Fruit fly (Drosophila melanogaster) whole organism: ENCODE data around the gene Smyd5.

Experiments used
- EcR ChIP-seq, 2 experiments: fragments of >200 bp; optimal IDR thresholded peaks; 2 replicates each; lab custom pipeline; 2017; ENCODE audit warnings: missing biosample characterization in 2 of 2, missing genetic modification characterization in 2 of 2, missing genetic modification reagents in 2 of 2
- psq ChIP-seq: fragments of >200 bp; optimal IDR thresholded peaks from 2 replicates; lab custom pipeline; 2017

Gene Smyd5

DNA sequence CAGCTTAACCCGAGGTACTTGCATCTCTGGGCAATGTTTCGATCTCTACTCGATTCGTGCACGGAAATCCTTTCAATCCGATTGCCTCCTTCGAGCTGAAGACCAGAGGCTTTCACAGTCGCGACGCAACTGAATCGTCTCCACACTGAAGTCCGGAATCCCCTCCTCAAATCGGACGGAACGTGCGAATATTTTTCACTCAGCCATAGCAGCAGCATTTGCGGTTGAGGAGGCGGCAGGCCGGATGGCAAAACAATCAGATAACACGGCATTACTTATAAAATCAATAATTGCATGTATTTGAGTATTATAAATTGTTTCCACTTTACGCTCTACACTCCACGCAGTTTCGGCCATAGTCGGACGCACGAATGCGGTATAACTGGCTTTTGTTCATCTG is 50.5 kb downstream of the Smyd5 start, which contains the start of gene Snmp1:
Snmp1 (minus strand) TSS at position 101 of the 400 bp plus-strand sequence.
- TF ChIP-seq psq (no peak), EcR (GFP tag; optimal IDR thresholded peaks at IDR 0.05; lab: Kevin White, UChicago) (no peak)
